Worm (Caenorhabditis elegans): ENCODE measurements around the gene srbc-45.

DNA sequence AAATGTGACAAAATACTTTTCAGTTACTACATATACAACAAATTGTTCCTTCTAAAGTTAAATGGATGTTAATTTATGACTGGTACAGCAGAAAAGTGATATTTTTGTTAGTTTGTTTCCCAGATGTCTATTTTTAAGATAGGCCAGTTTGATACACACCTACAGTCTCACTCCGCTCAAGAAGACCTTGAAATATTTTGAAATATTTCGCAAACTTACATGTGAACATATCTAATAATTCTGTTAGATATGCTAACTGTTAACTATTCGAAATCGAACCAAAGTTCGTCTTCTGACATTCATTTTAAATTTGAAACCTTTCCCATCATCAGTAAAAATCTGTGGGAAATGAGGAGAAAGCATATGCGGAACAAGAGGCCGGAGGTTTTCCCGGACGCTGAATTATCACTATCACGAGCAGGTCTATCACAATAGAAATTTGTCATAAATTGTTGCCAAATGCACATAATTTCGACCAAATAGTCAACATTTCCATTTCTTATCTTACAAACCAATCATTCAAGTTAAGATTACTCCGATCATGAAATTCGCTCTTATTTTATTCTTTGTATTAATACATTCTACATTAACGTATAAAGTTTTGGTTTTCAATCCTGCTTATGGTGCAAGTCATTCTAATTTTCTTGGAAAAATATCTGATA, 16.5 kb downstream of the srbc-45 start, which contains the start of the genes ZC443.4 and ugt-18:
- TF ChIP-seq ztf-11 (tag; optimal IDR thresholded peaks at IDR 0.05) (no peak), mab-9 (GFP tag; IDR thresholded peaks at IDR 0.05) (no peak), egl-13 (tag; optimal IDR thresholded peaks at IDR 0.05) (no peak), pag-3 (tag; optimal IDR thresholded peaks at IDR 0.05; ENCODE audit: borderline replicate concordance, insufficient read depth) (no peak), ceh-8 (GFP tag; optimal IDR thresholded peaks at IDR 0.05) (no peak)
